Worm (Caenorhabditis elegans): Measurements from ENCODE around the gene cup-4.

- no peak for TF ChIP-seq nhr-237 (tag; optimal IDR thresholded peaks at IDR 0.05)
- TF ChIP-seq ztf-11 (tag; optimal IDR thresholded peaks at IDR 0.05) = no peak
- no peak for TF ChIP-seq fkh-8 (tag; optimal IDR thresholded peaks at IDR 0.05)
- no peak for TF ChIP-seq ama-1 (optimal IDR thresholded peaks at IDR 0.05)
- TF ChIP-seq lsy-2 (tag; optimal IDR thresholded peaks at IDR 0.05) = peak; percentile 33 to 69
- no peak for TF ChIP-seq ceh-8 (GFP tag; optimal IDR thresholded peaks at IDR 0.05)
- no peak for TF ChIP-seq jun-1 (tag; optimal IDR thresholded peaks at IDR 0.05)
These were observed 37.5 kb upstream of the cup-4 start, which contains the start of the genes egl-45 and kcmf-1 for ce11 chrIII:7828576-7829461.

Data from whole organism, L1 larva.